Worm (Caenorhabditis elegans): ENCODE results near the gene Y9C9A.5.

DNA sequence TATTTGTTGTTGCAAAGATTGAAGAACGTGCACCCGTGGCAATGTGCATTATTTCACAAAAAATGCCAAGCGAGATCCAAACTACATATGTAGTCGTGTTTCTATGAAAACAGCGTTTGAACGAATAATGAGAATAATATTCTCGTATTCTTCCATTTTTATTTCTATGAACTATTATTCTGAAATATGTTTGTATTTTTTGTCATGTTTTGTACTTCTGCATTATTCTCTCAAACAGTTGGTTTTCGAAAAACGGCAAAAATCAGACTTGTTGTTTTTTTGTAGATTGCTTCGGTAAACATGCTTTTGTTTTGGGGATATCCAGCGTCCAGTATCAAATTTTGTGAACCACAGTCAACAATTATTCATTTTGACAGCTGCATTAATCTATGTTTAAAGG is 44.5 kb downstream of the Y9C9A.5 start, which contains the start of gene clec-177:
- TF ChIP-seq nhr-237 (tag; optimal IDR thresholded peaks at IDR 0.05) (no peak), unc-86 (tag; optimal IDR thresholded peaks at IDR 0.05) (no peak), fkh-10 (GFP tag; optimal IDR thresholded peaks at IDR 0.05) (no peak), ztf-11 (tag; optimal IDR thresholded peaks at IDR 0.05) (no peak), pag-3 (tag; optimal IDR thresholded peaks at IDR 0.05; ENCODE audit: borderline replicate concordance, insufficient read depth) (no peak), jun-1 (tag; optimal IDR thresholded peaks at IDR 0.05) (no peak), skn-1 (tag; optimal IDR thresholded peaks at IDR 0.05) (no peak), ama-1 (optimal IDR thresholded peaks at IDR 0.05) (no peak), blmp-1 (tag; optimal IDR thresholded peaks at IDR 0.05) (no peak), nhr-28 (tag; optimal IDR thresholded peaks at IDR 0.05) (no peak)
